Worm (Caenorhabditis elegans) whole organism, L1 larva: ENCODE data around the gene ZK355.2.

ENCODE experiments used
- C04F5.9 ChIP-seq: sonication (generic microtip); optimal IDR thresholded peaks from 2 replicates; lab custom pipeline; 2016; ENCODE audit warnings: missing genetic modification characterization, missing compliant biosample characterization
- F16B12.6 ChIP-seq: fragments of 150-350 bp; optimal IDR thresholded peaks from 2 replicates; lab custom pipeline; 2014; ENCODE audit warnings: missing biosample characterization, missing genetic modification characterization
- aly-2 ChIP-seq: fragments of 150-350 bp; optimal IDR thresholded peaks from 2 replicates; lab custom pipeline; 2014; ENCODE audit warnings: missing biosample characterization, missing genetic modification characterization
- ceh-82 ChIP-seq, 3 experiments: fragments of 150-350 bp in 1 of 3; sonication (generic microtip) in 2 of 3; optimal IDR thresholded peaks; 2 replicates each; lab custom pipeline; 2014 to 2017; ENCODE audit warnings: missing biosample characterization in 3 of 3, missing genetic modification characterization in 3 of 3
- ceh-90 ChIP-seq: sonication (generic microtip); optimal IDR thresholded peaks from 2 replicates; lab custom pipeline; 2016; ENCODE audit warnings: missing genetic modification characterization, missing compliant biosample characterization
- efl-1 ChIP-seq, 4 experiments: fragments of 150-350 bp; optimal IDR thresholded peaks in 3 of 4; peaks in 1 of 4; 1 replicate in 1 of 4; 2 replicates in 3 of 4; lab custom pipeline; 2014; ENCODE audit warnings: missing biosample characterization in 2 of 4, missing genetic modification characterization in 2 of 4, missing genetic modification reagents in 2 of 4
- egl-13 ChIP-seq: sonication (generic microtip); optimal IDR thresholded peaks from 2 replicates; lab custom pipeline; 2016; ENCODE audit warnings: missing genotype, missing genetic modification reagents, missing genetic modification characterization, missing compliant biosample characterization
- elt-2 ChIP-seq: sonication (generic microtip); optimal IDR thresholded peaks from 2 replicates; lab custom pipeline; 2016; ENCODE audit warnings: missing genetic modification characterization, mild to moderate bottlenecking, inconsistent platforms, missing compliant biosample characterization, missing genetic modification reagents
- ets-5 ChIP-seq: fragments of 200-800 bp; sonication (Bioruptor generic); IDR thresholded peaks from 2 replicates; pipeline ENCODE4 v1.3.6; 2022; ENCODE audit warnings: missing genetic modification characterization, missing compliant biosample characterization
- fkh-10 ChIP-seq: sonication (generic microtip); optimal IDR thresholded peaks from 2 replicates; lab custom pipeline; 2017; ENCODE audit warnings: missing biosample characterization, missing genetic modification reagents, missing genetic modification characterization
- fos-1 ChIP-seq: fragments of 150-350 bp; optimal IDR thresholded peaks from 2 replicates; lab custom pipeline; 2014; ENCODE audit warnings: missing biosample characterization, missing genetic modification characterization
- jun-1 ChIP-seq: fragments of 150-350 bp; optimal IDR thresholded peaks from 2 replicates; lab custom pipeline; 2014; ENCODE audit warnings: missing biosample characterization, missing genetic modification reagents, missing genetic modification characterization
- lin-35 ChIP-seq, 2 experiments: fragments of 150-350 bp; optimal IDR thresholded peaks; 2 replicates each; lab custom pipeline; 2014; ENCODE audit warnings: missing biosample characterization in 2 of 2, missing genetic modification characterization in 2 of 2, missing genetic modification reagents in 2 of 2
- lir-3 ChIP-seq: sonication (generic microtip); optimal IDR thresholded peaks from 2 replicates; lab custom pipeline; 2016; ENCODE audit warnings: mild to moderate bottlenecking, missing genetic modification characterization, moderate library complexity, missing compliant biosample characterization; ENCODE audit not compliant: poor library complexity
- mab-9 ChIP-seq: fragments of 200-800 bp; sonication (Bioruptor generic); IDR thresholded peaks from 2 replicates; pipeline ENCODE4 v1.3.6; 2022; ENCODE audit warnings: missing genetic modification reagents, missing genetic modification characterization, missing compliant biosample characterization
- nhr-11 ChIP-seq: fragments of 150-350 bp; optimal IDR thresholded peaks from 2 replicates; lab custom pipeline; 2014; ENCODE audit warnings: missing biosample characterization, missing genetic modification characterization
- nhr-20 ChIP-seq: sonication (generic microtip); optimal IDR thresholded peaks from 2 replicates; lab custom pipeline; 2016; ENCODE audit warnings: mild to moderate bottlenecking, missing genetic modification characterization, missing compliant biosample characterization
- pag-3 ChIP-seq: sonication (generic microtip); optimal IDR thresholded peaks from 2 replicates; lab custom pipeline; 2017; ENCODE audit warnings: missing genetic modification characterization, mild to moderate bottlenecking, missing compliant biosample characterization, antibody characterized with exemption, borderline replicate concordance; ENCODE audit not compliant: insufficient read depth
- snu-23 ChIP-seq: sonication (generic microtip); optimal IDR thresholded peaks from 2 replicates; lab custom pipeline; 2016; ENCODE audit warnings: missing genetic modification characterization, missing compliant biosample characterization
- sup-37 ChIP-seq: fragments of 200-800 bp; sonication (Bioruptor generic); optimal IDR thresholded peaks from 2 replicates; lab custom pipeline; 2018; ENCODE audit warnings: mild to moderate bottlenecking, missing genetic modification characterization, missing compliant biosample characterization
- unc-30 ChIP-seq: sonication (generic microtip); optimal IDR thresholded peaks from 2 replicates; lab custom pipeline; 2017; ENCODE audit warnings: missing biosample characterization, missing genetic modification characterization
- zip-4 ChIP-seq: fragments of 200-800 bp; sonication (Bioruptor generic); optimal IDR thresholded peaks from 2 replicates; lab custom pipeline; 2018; ENCODE audit warnings: mild to moderate bottlenecking, missing genetic modification characterization, moderate library complexity, missing compliant biosample characterization
- ztf-4 ChIP-seq: fragments of 150-350 bp; optimal IDR thresholded peaks from 2 replicates; lab custom pipeline; 2014; ENCODE audit warnings: missing biosample characterization, missing genetic modification characterization

Gene ZK355.2

DNA sequence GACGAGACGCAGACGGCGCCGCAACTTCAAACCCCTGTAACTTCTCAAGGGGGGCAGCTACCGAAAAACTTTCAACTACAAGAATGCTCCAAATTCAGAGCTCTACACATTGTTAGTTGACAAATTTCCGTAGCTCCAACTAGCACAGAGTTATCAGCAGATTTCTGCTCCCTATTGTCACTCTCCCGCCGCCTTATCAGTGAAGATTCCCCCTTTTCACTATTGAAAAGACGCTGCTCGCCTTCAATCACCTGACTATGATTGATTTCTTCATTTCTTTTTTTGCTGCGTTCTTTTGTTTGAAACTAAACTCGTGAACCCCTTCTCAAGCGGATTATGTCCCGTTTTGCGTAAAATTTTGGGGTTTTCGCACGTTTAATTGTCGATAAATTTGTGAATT, 1.4 kb upstream of the ZK355.2 start:
- TF ChIP-seq elt-2 (tag; lab: Kevin White, UChicago), result peak; percentile 41
- peak in 1 of 2 experiments; percentile 34 for TF ChIP-seq lin-35 (GFP tag; optimal IDR thresholded peaks at IDR 0.05; lab: Kevin White, UChicago)
- TF ChIP-seq zip-4, result no peak
- TF ChIP-seq fos-1, result no peak

ce11 chrII:2922782-2923181, 935 bp upstream of the ZK355.2 start:
- no peak for TF ChIP-seq ceh-82 (tag; optimal IDR thresholded peaks at IDR 0.05; lab: Kevin White, UChicago)
- no peak for TF ChIP-seq ets-5 (GFP tag; lab: Robert Waterston, UW)
- TF ChIP-seq fkh-10 (GFP tag; lab: Kevin White, UChicago), result no peak
- TF ChIP-seq nhr-20 (tag; lab: Kevin White, UChicago), result no peak
- TF ChIP-seq ceh-90 (tag; lab: Kevin White, UChicago), result no peak
- no peak for TF ChIP-seq pag-3 (tag; lab: Kevin White, UChicago)
- no peak for TF ChIP-seq unc-30
- TF ChIP-seq snu-23 (GFP tag; lab: Kevin White, UChicago), result no peak
- TF ChIP-seq ztf-4, result no peak

- no peak for TF ChIP-seq zip-4
- no peak for TF ChIP-seq efl-1 (optimal IDR thresholded peaks at IDR 0.05; lab: Kevin White, UChicago)
- TF ChIP-seq efl-1 (GFP tag; optimal IDR thresholded peaks at IDR 0.05 in 1 of 2; lab: Kevin White, UChicago), result peak in 1 of 2 experiments; percentile 18
Measured at ce11 chrII:2925032-2925431, 1.3 kb downstream of the ZK355.2 start.

DNA sequence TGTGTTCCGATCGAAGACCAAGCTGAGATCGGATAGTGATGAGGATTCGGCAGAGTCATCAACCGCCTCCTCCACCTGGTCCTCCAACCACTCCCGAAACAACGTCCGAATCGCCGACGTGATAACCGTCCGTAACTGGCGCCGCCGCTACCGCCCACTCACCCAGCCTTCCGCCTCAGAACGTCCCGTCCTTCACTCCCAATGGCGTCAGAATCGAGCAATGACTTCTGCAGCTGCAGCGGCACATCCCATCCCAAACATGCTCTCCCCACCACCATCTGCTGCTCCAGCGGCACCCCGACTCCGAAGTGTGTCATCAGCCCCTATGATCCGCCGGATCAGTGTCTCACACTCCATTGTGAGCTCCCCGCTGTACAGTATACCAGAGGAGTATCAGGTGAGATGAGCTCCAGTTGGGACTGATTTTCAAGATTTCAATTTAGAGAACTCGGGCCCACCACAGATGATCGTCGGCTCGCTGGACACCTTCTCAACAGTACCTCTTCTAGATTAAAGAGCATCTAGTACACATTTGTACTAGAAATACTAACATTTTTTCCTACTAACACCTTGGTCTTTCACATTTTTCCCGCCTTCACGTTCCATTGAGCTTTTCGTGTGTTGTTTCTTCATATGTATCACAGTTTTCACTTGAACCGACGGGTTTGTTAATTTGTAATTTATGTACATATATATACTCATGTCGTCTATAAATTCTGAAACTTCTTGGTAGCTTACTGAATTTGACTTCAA, 2.3 kb downstream of the ZK355.2 start:
- TF ChIP-seq lir-3 (tag; lab: Kevin White, UChicago) (no peak), efl-1 (optimal IDR thresholded peaks at IDR 0.05; lab: Kevin White, UChicago) (no peak), efl-1 (GFP tag; optimal IDR thresholded peaks at IDR 0.05 in 1 of 2; lab: Kevin White, UChicago) (peak in 1 of 2 experiments; percentile 51)

DNA sequence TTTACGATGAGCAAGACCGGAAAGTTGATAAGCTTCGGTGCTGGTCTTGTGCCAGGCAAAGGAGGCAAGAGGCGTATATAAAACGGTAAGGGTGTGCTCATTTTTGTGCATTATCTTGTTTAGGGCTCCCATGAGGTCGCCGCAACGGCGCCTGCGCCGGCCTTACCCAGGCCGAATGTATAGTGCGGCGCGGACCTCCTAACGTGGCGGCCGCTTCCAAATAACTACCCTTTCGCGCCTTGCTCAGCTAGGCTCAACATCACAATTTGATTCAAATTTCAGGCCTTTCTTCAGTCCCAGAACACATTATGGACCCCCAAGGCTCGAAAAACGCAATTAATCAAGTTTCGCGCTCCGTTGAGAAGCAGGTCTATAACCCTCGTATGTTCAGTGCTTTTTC, 3.8 kb downstream of the ZK355.2 start, which contains the start of the genes ZK355.3 and ZK355.8:
Gene ZK355.3, minus strand, starts transcription at position 101 of the 400 bp plus-strand sequence.
Gene ZK355.8, plus strand, starts transcription at position 272 of the 400 bp plus-strand sequence.
- no peak for TF ChIP-seq sup-37
- TF ChIP-seq efl-1 (optimal IDR thresholded peaks at IDR 0.05; lab: Kevin White, UChicago), result no peak
- TF ChIP-seq efl-1 (GFP tag; optimal IDR thresholded peaks at IDR 0.05 in 1 of 2; lab: Kevin White, UChicago), result no peak
- no peak for TF ChIP-seq nhr-11 (tag; lab: Kevin White, UChicago)
- no peak for TF ChIP-seq pag-3 (tag; lab: Kevin White, UChicago)
- no peak for TF ChIP-seq aly-2 (tag; lab: Kevin White, UChicago)

DNA sequence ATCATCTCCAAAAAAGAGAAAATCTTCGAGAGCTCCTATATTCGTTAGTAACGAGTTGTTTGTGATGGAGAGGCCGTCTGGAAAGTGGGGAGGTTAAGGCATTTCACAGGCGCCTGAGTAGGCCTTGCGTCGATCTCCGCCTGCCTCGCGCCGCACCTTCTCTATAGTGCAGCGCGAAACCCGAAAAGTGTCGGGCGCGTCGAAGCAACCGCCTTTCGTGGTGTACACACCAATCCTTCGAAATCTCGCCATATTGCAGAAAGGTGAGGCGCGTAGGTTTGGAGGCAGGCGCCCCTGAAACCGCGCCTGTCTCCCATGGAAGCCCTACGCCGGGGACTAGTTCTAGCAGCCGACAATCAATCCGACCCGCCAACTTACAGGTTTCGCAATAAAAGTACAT, 6.1 kb downstream of the ZK355.2 start:
- TF ChIP-seq F16B12.6 (tag; lab: Kevin White, UChicago), result no peak
- TF ChIP-seq jun-1, result no peak
- TF ChIP-seq efl-1 (optimal IDR thresholded peaks at IDR 0.05; lab: Kevin White, UChicago), result no peak
- peak in 1 of 2 experiments; percentile 25 for TF ChIP-seq efl-1 (GFP tag; optimal IDR thresholded peaks at IDR 0.05 in 1 of 2; lab: Kevin White, UChicago)

ce11 chrII:2930499-2930898, 6.8 kb downstream of the ZK355.2 start, which contains the start of the genes irld-64 and irld-63:
TSS of gene irld-64 (minus strand) at chrII:2930599.
TSS of gene irld-63 (plus strand) at chrII:2930728.
- TF ChIP-seq egl-13 (tag; lab: Kevin White, UChicago), result no peak
- TF ChIP-seq C04F5.9 (tag; lab: Kevin White, UChicago), result no peak

ce11 chrII:2931564-2931963, 7.8 kb downstream of the ZK355.2 start:
- TF ChIP-seq efl-1 (optimal IDR thresholded peaks at IDR 0.05; lab: Kevin White, UChicago), result no peak
- TF ChIP-seq efl-1 (GFP tag; optimal IDR thresholded peaks at IDR 0.05 in 1 of 2; lab: Kevin White, UChicago), result peak in 1 of 2 experiments; percentile 65
- no peak for TF ChIP-seq mab-9 (GFP tag; lab: Robert Waterston, UW)
